Worm (Caenorhabditis elegans) whole organism, late embryonic: ENCODE results near the gene ntp-1.

Source experiments
- F13H6.1 ChIP-seq: sonication (generic microtip); optimal IDR thresholded peaks from 2 replicates; lab custom pipeline; 2016; ENCODE audit warnings: missing genetic modification characterization, missing compliant biosample characterization
- T23F11.4 ChIP-seq: fragments of 200-800 bp; sonication (Bioruptor generic); optimal IDR thresholded peaks from 2 replicates; lab custom pipeline; 2018; ENCODE audit warnings: mild to moderate bottlenecking, missing genetic modification characterization, missing compliant biosample characterization
- Y22D7AL.16 ChIP-seq: sonication (generic microtip); optimal IDR thresholded peaks from 2 replicates; lab custom pipeline; 2016; ENCODE audit warnings: missing genetic modification characterization, missing compliant biosample characterization
- ahr-1 ChIP-seq: sonication (generic microtip); optimal IDR thresholded peaks from 2 replicates; lab custom pipeline; 2016; ENCODE audit warnings: missing genetic modification characterization, missing compliant biosample characterization
- ama-1 ChIP-seq: fragments of 150-350 bp; optimal IDR thresholded peaks from 2 replicates; lab custom pipeline; 2014
- ceh-14 ChIP-seq: sonication (generic microtip); optimal IDR thresholded peaks from 2 replicates; lab custom pipeline; 2016; ENCODE audit warnings: missing genotype, missing genetic modification characterization, missing compliant biosample characterization
- ceh-18 ChIP-seq: sonication (generic microtip); optimal IDR thresholded peaks from 2 replicates; lab custom pipeline; 2016; ENCODE audit warnings: missing genetic modification characterization, missing compliant biosample characterization
- ceh-19 ChIP-seq: fragments of 200-800 bp; sonication (Bioruptor generic); optimal IDR thresholded peaks from 2 replicates; lab custom pipeline; 2018; ENCODE audit warnings: mild to moderate bottlenecking, missing genetic modification characterization, missing compliant biosample characterization
- ceh-30 ChIP-seq: fragments of 150-350 bp; optimal IDR thresholded peaks from 2 replicates; lab custom pipeline; 2014; ENCODE audit warnings: missing biosample characterization, missing genetic modification characterization
- ceh-34 ChIP-seq: sonication (generic microtip); optimal IDR thresholded peaks from 2 replicates; lab custom pipeline; 2016; ENCODE audit warnings: mild to moderate bottlenecking, missing genetic modification characterization, missing compliant biosample characterization
- ceh-9 ChIP-seq: sonication (generic microtip); optimal IDR thresholded peaks from 2 replicates; lab custom pipeline; 2016; ENCODE audit warnings: mild to moderate bottlenecking, missing genetic modification characterization, inconsistent platforms, missing compliant biosample characterization
- elt-4 ChIP-seq: sonication (generic microtip); optimal IDR thresholded peaks from 2 replicates; lab custom pipeline; 2016; ENCODE audit warnings: missing genetic modification characterization, missing compliant biosample characterization
- ets-4 ChIP-seq: sonication (generic microtip); optimal IDR thresholded peaks from 2 replicates; lab custom pipeline; 2016; ENCODE audit warnings: missing genetic modification characterization, missing compliant biosample characterization
- fkh-6 ChIP-seq: sonication (generic microtip); optimal IDR thresholded peaks from 2 replicates; lab custom pipeline; 2016; ENCODE audit warnings: missing genetic modification characterization, missing compliant biosample characterization
- gmeb-2 ChIP-seq: sonication (generic microtip); optimal IDR thresholded peaks from 2 replicates; lab custom pipeline; 2016; ENCODE audit warnings: missing genetic modification characterization, inconsistent platforms, missing compliant biosample characterization
- hlh-13 ChIP-seq: fragments of 200-800 bp; sonication (Bioruptor generic); optimal IDR thresholded peaks from 2 replicates; lab custom pipeline; 2018; ENCODE audit warnings: mild to moderate bottlenecking, missing genetic modification characterization, missing compliant biosample characterization
- hlh-30 ChIP-seq: sonication (generic microtip); optimal IDR thresholded peaks from 2 replicates; lab custom pipeline; 2017; ENCODE audit warnings: antibody characterized with exemption, missing genetic modification characterization, missing compliant biosample characterization; ENCODE audit not compliant: insufficient read depth
- hlh-8 ChIP-seq: sonication (generic microtip); optimal IDR thresholded peaks from 2 replicates; lab custom pipeline; 2016; ENCODE audit warnings: missing genotype, missing genetic modification characterization, missing compliant biosample characterization
- lim-6 ChIP-seq: sonication (generic microtip); optimal IDR thresholded peaks from 2 replicates; lab custom pipeline; 2016; ENCODE audit warnings: missing genetic modification characterization, missing compliant biosample characterization
- lin-11 ChIP-seq: fragments of 200-800 bp; sonication (Bioruptor generic); optimal IDR thresholded peaks from 2 replicates; lab custom pipeline; 2018; ENCODE audit warnings: mild to moderate bottlenecking, missing genetic modification characterization, missing compliant biosample characterization
- mec-3 ChIP-seq: sonication (generic microtip); optimal IDR thresholded peaks from 2 replicates; lab custom pipeline; 2016; ENCODE audit warnings: borderline replicate concordance, missing genetic modification characterization, missing compliant biosample characterization
- nhr-11 ChIP-seq: fragments of 150-350 bp; optimal IDR thresholded peaks from 2 replicates; lab custom pipeline; 2014; ENCODE audit warnings: missing biosample characterization, missing genetic modification characterization
- nhr-232 ChIP-seq: sonication (generic microtip); optimal IDR thresholded peaks from 2 replicates; lab custom pipeline; 2016; ENCODE audit warnings: missing genetic modification characterization, missing compliant biosample characterization
- odd-2 ChIP-seq: sonication (generic microtip); optimal IDR thresholded peaks from 2 replicates; lab custom pipeline; 2017; ENCODE audit warnings: antibody characterized with exemption, mild to moderate bottlenecking, missing genetic modification characterization, missing compliant biosample characterization
- pag-3 ChIP-seq: sonication (generic microtip); optimal IDR thresholded peaks from 2 replicates; lab custom pipeline; 2016; ENCODE audit warnings: missing compliant biosample characterization, missing genetic modification characterization, borderline replicate concordance
- pat-9 ChIP-seq: fragments of 200-800 bp; sonication (Bioruptor generic); optimal IDR thresholded peaks from 2 replicates; lab custom pipeline; 2018; ENCODE audit warnings: mild to moderate bottlenecking, missing genetic modification characterization, moderate library complexity, missing compliant biosample characterization
- pax-1 ChIP-seq: fragments of 150-350 bp; optimal IDR thresholded peaks from 2 replicates; lab custom pipeline; 2014; ENCODE audit warnings: missing biosample characterization, missing genetic modification characterization
- pha-4 ChIP-seq: fragments of 150-350 bp; optimal IDR thresholded peaks from 2 replicates; lab custom pipeline; 2018; ENCODE audit warnings: missing biosample characterization, missing genetic modification reagents, missing genetic modification characterization
- sdc-2 ChIP-seq: sonication (generic microtip); optimal IDR thresholded peaks from 2 replicates; lab custom pipeline; 2016; ENCODE audit warnings: missing genotype, missing genetic modification characterization, missing compliant biosample characterization
- sox-4 ChIP-seq: sonication (generic microtip); optimal IDR thresholded peaks from 2 replicates; lab custom pipeline; 2017; ENCODE audit warnings: mild to moderate bottlenecking, missing genetic modification characterization, inconsistent platforms, missing compliant biosample characterization
- tbx-2 ChIP-seq: sonication (generic microtip); optimal IDR thresholded peaks from 2 replicates; lab custom pipeline; 2016; ENCODE audit warnings: missing genetic modification characterization, missing compliant biosample characterization
- unc-42 ChIP-seq: sonication (generic microtip); optimal IDR thresholded peaks from 2 replicates; lab custom pipeline; 2016; ENCODE audit warnings: missing genotype, missing genetic modification characterization, missing compliant biosample characterization
- unc-86 ChIP-seq: sonication (generic microtip); optimal IDR thresholded peaks from 2 replicates; lab custom pipeline; 2016; ENCODE audit warnings: missing genetic modification characterization, missing compliant biosample characterization
- ztf-16 ChIP-seq: sonication (generic microtip); optimal IDR thresholded peaks from 2 replicates; lab custom pipeline; 2017; ENCODE audit warnings: missing genetic modification characterization, missing compliant biosample characterization

The ntp-1 gene

DNA sequence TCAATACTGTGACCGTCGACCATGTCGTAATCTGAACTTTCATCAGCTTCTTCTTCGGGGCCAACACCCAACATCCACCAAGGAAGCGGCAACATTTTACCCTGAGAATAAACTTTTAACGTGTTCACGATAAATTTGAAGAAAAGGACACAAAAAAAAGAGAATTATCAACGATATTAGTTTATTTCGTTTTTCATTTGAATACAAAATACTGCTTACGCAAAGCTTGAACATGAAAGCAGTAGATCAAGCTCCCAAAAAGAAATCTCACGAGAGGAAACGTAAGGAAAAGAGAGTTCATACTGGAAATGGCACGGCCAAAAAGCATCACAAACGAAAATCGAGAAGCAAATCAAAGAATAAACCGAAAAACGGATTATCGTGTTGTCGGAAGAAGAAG, 30.9 kb downstream of the ntp-1 start, which contains the start of the genes C46A5.6 and C46A5.1:
C46A5.6 (minus strand) TSS at position 101 of the 400 bp plus-strand sequence.
C46A5.1 (plus strand) TSS at position 184 of the 400 bp plus-strand sequence.
- no peak for TF ChIP-seq hlh-13 (GFP tag; lab: Kevin White, UChicago)
- TF ChIP-seq ceh-19 (GFP tag; lab: Kevin White, UChicago) = no peak
- TF ChIP-seq ama-1 (lab: Kevin White, UChicago) = no peak
- TF ChIP-seq hlh-8 (tag; lab: Kevin White, UChicago) = no peak
- TF ChIP-seq ztf-16 (tag; lab: Kevin White, UChicago) = no peak
- TF ChIP-seq fkh-6 (tag; lab: Kevin White, UChicago) = no peak
- TF ChIP-seq gmeb-2 (tag; lab: Kevin White, UChicago) = no peak
- TF ChIP-seq ceh-14 (tag; lab: Kevin White, UChicago) = no peak
- TF ChIP-seq unc-42 (tag; lab: Kevin White, UChicago) = no peak
- TF ChIP-seq ceh-18 (tag; lab: Kevin White, UChicago) = no peak
- no peak for TF ChIP-seq odd-2 (tag; lab: Kevin White, UChicago)
- TF ChIP-seq ceh-34 (tag; lab: Kevin White, UChicago) = no peak
- no peak for TF ChIP-seq pag-3 (tag; lab: Kevin White, UChicago)
- TF ChIP-seq sox-4 (tag; lab: Kevin White, UChicago) = no peak
- no peak for TF ChIP-seq nhr-232 (tag; lab: Kevin White, UChicago)

DNA sequence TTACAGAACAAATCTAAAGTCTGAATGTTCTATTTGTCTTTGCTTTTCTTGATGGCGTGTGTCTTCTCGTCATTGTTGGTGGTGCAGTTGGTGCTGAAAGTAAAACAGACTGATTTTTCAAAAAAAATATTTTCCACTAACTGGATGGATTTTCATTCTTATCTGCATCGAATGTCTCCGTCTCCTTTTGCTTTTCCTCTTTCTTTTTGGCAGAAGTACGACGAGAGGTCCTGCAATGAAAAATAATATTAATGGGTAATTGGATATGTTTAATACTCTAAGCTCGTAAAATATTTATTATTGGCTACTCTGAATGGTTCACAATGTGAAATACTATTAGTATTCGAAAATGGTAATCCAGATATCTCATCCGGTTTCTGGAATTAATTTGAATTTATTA, 34.5 kb downstream of the ntp-1 start, which contains the start of gene del-7:
del-7 (plus strand) TSS at position 301 of the 400 bp plus-strand sequence.
- TF ChIP-seq ztf-16 (tag; lab: Kevin White, UChicago) (no peak), tbx-2 (tag; lab: Kevin White, UChicago) (no peak), T23F11.4 (GFP tag; lab: Kevin White, UChicago) (no peak), ets-4 (no peak), hlh-8 (tag; lab: Kevin White, UChicago) (no peak), ama-1 (lab: Kevin White, UChicago) (no peak), lim-6 (tag; lab: Kevin White, UChicago) (no peak), nhr-11 (tag; lab: Kevin White, UChicago) (no peak), fkh-6 (tag; lab: Kevin White, UChicago) (no peak), hlh-30 (no peak), F13H6.1 (tag; lab: Kevin White, UChicago) (no peak), sdc-2 (tag; lab: Kevin White, UChicago) (no peak), Y22D7AL.16 (tag; lab: Kevin White, UChicago) (no peak)

ce11 chrIV:7759527-7759926, 35.1 kb downstream of the ntp-1 start, which contains the start of gene dsb-3:
Gene dsb-3, minus strand, starts transcription at chrIV:7759627.
- TF ChIP-seq hlh-8 (tag; lab: Kevin White, UChicago) = no peak
- no peak for TF ChIP-seq sox-4 (tag; lab: Kevin White, UChicago)
- TF ChIP-seq unc-86 = no peak
- TF ChIP-seq lin-11 (tag; lab: Kevin White, UChicago) = no peak
- TF ChIP-seq elt-4 (tag; lab: Kevin White, UChicago) = no peak
- no peak for TF ChIP-seq pat-9
- TF ChIP-seq nhr-232 (tag; lab: Kevin White, UChicago) = no peak
- TF ChIP-seq ets-4 = no peak
- no peak for TF ChIP-seq ceh-9
- no peak for TF ChIP-seq T23F11.4 (GFP tag; lab: Kevin White, UChicago)

- no peak for TF ChIP-seq T23F11.4 (GFP tag; lab: Kevin White, UChicago)
- no peak for TF ChIP-seq ahr-1
- TF ChIP-seq unc-86 = no peak
- no peak for TF ChIP-seq pax-1 (tag; lab: Kevin White, UChicago)
- TF ChIP-seq F13H6.1 (tag; lab: Kevin White, UChicago) = no peak
- TF ChIP-seq sdc-2 (tag; lab: Kevin White, UChicago) = no peak
- no peak for TF ChIP-seq hlh-13 (GFP tag; lab: Kevin White, UChicago)
- TF ChIP-seq pha-4 (tag; lab: Kevin White, UChicago) = no peak
- TF ChIP-seq sox-4 (tag; lab: Kevin White, UChicago) = no peak
- TF ChIP-seq pag-3 (tag; lab: Kevin White, UChicago) = no peak
- TF ChIP-seq, all 69 proteins: peak for 0
These were observed 37.4 kb downstream of the ntp-1 start, which contains the start of gene C46A5.4 for ce11 chrIV:7757245-7757644. Gene C46A5.4, minus strand, starts transcription at chrIV:7757345.

DNA sequence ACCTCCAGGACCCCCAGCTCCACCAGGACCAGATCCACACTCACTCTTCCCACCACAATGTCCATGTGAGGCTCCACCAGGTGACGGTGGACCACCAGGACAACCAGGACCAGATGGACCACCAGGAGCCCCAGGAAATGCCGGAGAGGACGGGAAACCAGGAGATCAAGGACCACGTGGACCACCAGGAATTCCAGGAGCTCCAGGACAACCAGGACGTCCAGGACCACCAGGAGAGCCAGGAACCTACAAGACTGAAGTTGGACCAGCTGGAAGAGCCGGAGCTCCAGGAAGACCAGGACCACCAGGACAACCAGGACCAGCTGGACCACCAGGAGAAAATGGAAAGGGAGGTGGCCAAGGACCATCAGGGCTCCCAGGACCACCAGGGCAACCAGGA, 40.5 kb downstream of the ntp-1 start:
- TF ChIP-seq ceh-30 (tag; lab: Kevin White, UChicago) (no peak), mec-3 (tag; lab: Kevin White, UChicago) (peak; percentile 56)
- TF ChIP-seq, all 69 proteins: peak for 1
